Worm (Caenorhabditis elegans) whole organism, L4 larva: ENCODE data around the gene immp-1.

Source experiments
- D1046.2 ChIP-seq: fragments of 200-800 bp; sonication (Bioruptor generic); IDR thresholded peaks from 2 replicates; pipeline ENCODE4 v1.3.6; 2022; ENCODE audit warnings: missing genetic modification characterization, missing compliant biosample characterization
- F10B5.3 ChIP-seq: sonication (generic microtip); optimal IDR thresholded peaks from 2 replicates; lab custom pipeline; 2016; ENCODE audit warnings: mild to moderate bottlenecking, missing genetic modification characterization, missing compliant biosample characterization
- F26F4.8 ChIP-seq: fragments of 200-800 bp; sonication (Bioruptor generic); conservative IDR thresholded peaks from 2 replicates; pipeline ENCODE4 v1.3.6; 2022; ENCODE audit warnings: missing genetic modification characterization, missing compliant biosample characterization
- T26A8.4 ChIP-seq: fragments of 200-800 bp; sonication (Bioruptor generic); IDR thresholded peaks from 2 replicates; pipeline ENCODE4 v1.3.6; 2022; ENCODE audit warnings: missing genetic modification characterization, missing compliant biosample characterization
- aha-1 ChIP-seq: fragments of 150-350 bp; peaks from one replicate; lab custom pipeline; 2014; ENCODE audit warnings: missing biosample characterization, missing genetic modification characterization
- attf-4 ChIP-seq: sonication (generic microtip); optimal IDR thresholded peaks from 3 replicates; lab custom pipeline; 2017; ENCODE audit warnings: missing biosample characterization, missing genetic modification characterization
- ceh-32 ChIP-seq: sonication (generic microtip); optimal IDR thresholded peaks from 2 replicates; lab custom pipeline; 2016; ENCODE audit warnings: mild to moderate bottlenecking, missing genetic modification characterization, missing compliant biosample characterization; ENCODE audit not compliant: poor library complexity
- ceh-62 ChIP-seq: sonication (generic microtip); optimal IDR thresholded peaks from 2 replicates; lab custom pipeline; 2017; ENCODE audit warnings: missing biosample characterization, missing genetic modification characterization
- ceh-82 ChIP-seq: sonication (generic microtip); optimal IDR thresholded peaks from 2 replicates; lab custom pipeline; 2017; ENCODE audit warnings: missing biosample characterization, missing genetic modification characterization
- cey-2 ChIP-seq: sonication (generic microtip); optimal IDR thresholded peaks from 3 replicates; lab custom pipeline; 2017; ENCODE audit warnings: missing genetic modification characterization, mild to moderate bottlenecking, missing compliant biosample characterization, antibody characterized with exemption, borderline replicate concordance; ENCODE audit not compliant: insufficient read depth
- ctbp-1 ChIP-seq: fragments of 200-800 bp; sonication (Bioruptor generic); IDR thresholded peaks from 2 replicates; pipeline ENCODE4 v1.3.6; 2022; ENCODE audit warnings: missing genetic modification reagents, missing genetic modification characterization, missing compliant biosample characterization
- daf-16 ChIP-seq, 3 experiments: sonication (generic microtip); optimal IDR thresholded peaks; 2 replicates each; lab custom pipeline; 2016 to 2017; ENCODE audit warnings: missing genetic modification characterization in 3 of 3, missing genetic modification reagents in 3 of 3, mild to moderate bottlenecking in 2 of 3, missing compliant biosample characterization in 2 of 3, missing biosample characterization in 1 of 3, moderate library complexity in 1 of 3
- dpl-1 ChIP-seq: fragments of 150-350 bp; optimal IDR thresholded peaks from 2 replicates; lab custom pipeline; 2014; ENCODE audit warnings: missing biosample characterization, missing genetic modification reagents, missing genetic modification characterization
- dve-1 ChIP-seq: sonication (generic microtip); optimal IDR thresholded peaks from 2 replicates; lab custom pipeline; 2017; ENCODE audit warnings: antibody characterized with exemption, mild to moderate bottlenecking, missing genetic modification characterization, missing compliant biosample characterization; ENCODE audit not compliant: insufficient read depth
- fkh-10 ChIP-seq: fragments of 150-350 bp; optimal IDR thresholded peaks from 2 replicates; lab custom pipeline; 2014; ENCODE audit warnings: missing biosample characterization, missing genetic modification reagents, missing genetic modification characterization
- hif-1 ChIP-seq, 2 experiments: sonication (generic microtip); optimal IDR thresholded peaks; 2 replicates each; lab custom pipeline; 2016 to 2017; ENCODE audit warnings: missing compliant biosample characterization in 2 of 2, missing genetic modification characterization in 2 of 2, missing genetic modification reagents in 2 of 2, missing genotype in 2 of 2, mild to moderate bottlenecking in 1 of 2
- hlh-11 ChIP-seq: fragments of 200-800 bp; sonication (Bioruptor generic); optimal IDR thresholded peaks from 2 replicates; lab custom pipeline; 2018; ENCODE audit warnings: mild to moderate bottlenecking, missing genetic modification characterization, missing compliant biosample characterization
- lim-7 ChIP-seq: fragments of 200-800 bp; sonication (Bioruptor generic); IDR thresholded peaks from 2 replicates; pipeline ENCODE4 v1.3.6; 2022; ENCODE audit warnings: missing genetic modification characterization, missing compliant biosample characterization
- lin-1 ChIP-seq: fragments of 200-800 bp; sonication (Bioruptor generic); IDR thresholded peaks from 2 replicates; pipeline ENCODE4 v1.3.6; 2022; ENCODE audit warnings: missing genetic modification reagents, missing genetic modification characterization, missing compliant biosample characterization
- lin-13 ChIP-seq: fragments of 150-350 bp; optimal IDR thresholded peaks from 2 replicates; lab custom pipeline; 2014; ENCODE audit warnings: missing biosample characterization, missing genetic modification reagents, missing genetic modification characterization
- lin-29 ChIP-seq: fragments of 200-800 bp; sonication (Bioruptor generic); IDR thresholded peaks from 2 replicates; pipeline ENCODE4 v1.3.6; 2022; ENCODE audit warnings: missing genetic modification reagents, missing genetic modification characterization, missing compliant biosample characterization
- lin-38 ChIP-seq: fragments of 200-800 bp; sonication (Bioruptor generic); IDR thresholded peaks from 2 replicates; pipeline ENCODE4 v1.3.6; 2022; ENCODE audit warnings: missing genetic modification reagents, missing genetic modification characterization, missing compliant biosample characterization
- lir-3 ChIP-seq: sonication (generic microtip); optimal IDR thresholded peaks from 2 replicates; lab custom pipeline; 2016; ENCODE audit warnings: mild to moderate bottlenecking, missing genetic modification characterization, missing compliant biosample characterization
- lsy-2 ChIP-seq, 2 experiments: fragments of 150-350 bp in 1 of 2; sonication (generic microtip) in 1 of 2; optimal IDR thresholded peaks; 2 replicates each; lab custom pipeline; 2014 to 2017; ENCODE audit warnings: missing biosample characterization in 2 of 2, missing genetic modification characterization in 2 of 2
- madf-9 ChIP-seq: fragments of 200-800 bp; sonication (Bioruptor generic); conservative IDR thresholded peaks from 2 replicates; pipeline ENCODE4 v1.3.6; 2022; ENCODE audit warnings: missing genetic modification reagents, missing genetic modification characterization, missing compliant biosample characterization
- mep-1 ChIP-seq: fragments of 150-350 bp; sonication (generic microtip); optimal IDR thresholded peaks from 3 replicates; lab custom pipeline; 2014; ENCODE audit warnings: missing biosample characterization, missing genetic modification characterization
- nhr-10 ChIP-seq: fragments of 150-350 bp; optimal IDR thresholded peaks from 2 replicates; lab custom pipeline; 2014; ENCODE audit warnings: missing biosample characterization, missing genetic modification characterization
- nhr-11 ChIP-seq: fragments of 150-350 bp; optimal IDR thresholded peaks from 2 replicates; lab custom pipeline; 2014; ENCODE audit warnings: missing biosample characterization, missing genetic modification characterization
- nhr-25 ChIP-seq: sonication (generic microtip); optimal IDR thresholded peaks from 2 replicates; lab custom pipeline; 2017; ENCODE audit warnings: missing genetic modification characterization, mild to moderate bottlenecking, missing compliant biosample characterization, antibody characterized with exemption, moderate library complexity, borderline replicate concordance; ENCODE audit not compliant: insufficient read depth
- nhr-41 ChIP-seq: fragments of 200-800 bp; sonication (Bioruptor generic); IDR thresholded peaks from 2 replicates; pipeline ENCODE4 v1.3.6; 2022; ENCODE audit warnings: missing genetic modification reagents, missing genetic modification characterization, missing compliant biosample characterization
- nhr-6 ChIP-seq: fragments of 150-350 bp; optimal IDR thresholded peaks from 2 replicates; lab custom pipeline; 2014; ENCODE audit warnings: missing biosample characterization, missing genetic modification characterization
- nhr-76 ChIP-seq: fragments of 150-350 bp; optimal IDR thresholded peaks from 2 replicates; lab custom pipeline; 2014; ENCODE audit warnings: missing biosample characterization, missing genetic modification characterization
- php-3 ChIP-seq: fragments of 200-800 bp; sonication (Bioruptor generic); IDR thresholded peaks from 2 replicates; pipeline ENCODE4 v1.3.6; 2022; ENCODE audit warnings: missing genetic modification reagents, missing genetic modification characterization, missing compliant biosample characterization
- sdz-12 ChIP-seq: fragments of 200-800 bp; sonication (Bioruptor generic); optimal IDR thresholded peaks from 2 replicates; lab custom pipeline; 2018; ENCODE audit warnings: mild to moderate bottlenecking, missing genetic modification characterization, missing compliant biosample characterization
- set-16 ChIP-seq: fragments of 200-800 bp; sonication (Bioruptor generic); IDR thresholded peaks from 2 replicates; pipeline ENCODE4 v1.3.6; 2022; ENCODE audit warnings: missing genetic modification reagents, missing genetic modification characterization, missing compliant biosample characterization
- spr-3 ChIP-seq: fragments of 200-800 bp; sonication (Bioruptor generic); optimal IDR thresholded peaks from 2 replicates; lab custom pipeline; 2018; ENCODE audit warnings: mild to moderate bottlenecking, missing genetic modification characterization, missing compliant biosample characterization
- tag-97 ChIP-seq: fragments of 200-800 bp; sonication (Bioruptor generic); IDR thresholded peaks from 2 replicates; pipeline ENCODE4 v1.3.6; 2022; ENCODE audit warnings: missing genetic modification characterization, missing compliant biosample characterization
- zag-1 ChIP-seq: fragments of 150-350 bp; optimal IDR thresholded peaks from 2 replicates; lab custom pipeline; 2014; ENCODE audit warnings: missing biosample characterization, missing genetic modification characterization
- zfp-2 ChIP-seq: sonication (generic microtip); optimal IDR thresholded peaks from 2 replicates; lab custom pipeline; 2016; ENCODE audit warnings: mild to moderate bottlenecking, missing genetic modification characterization, missing compliant biosample characterization

The immp-1 gene

ce11 chrIII:11823260-11823659 is 48.5 kb downstream of the immp-1 start, which contains the start of gene C18D11.3 (continued):
- TF ChIP-seq nhr-25 (tag; lab: Kevin White, UChicago) (peak; percentile 15), php-3 (peak; percentile 57; the same call in 1 of the 2 replicates), nhr-41 (no peak), T26A8.4 (GFP tag; lab: Robert Waterston, UW) (peak; percentile 63), lin-1 (GFP tag; lab: Robert Waterston, UW) (no peak), zag-1 (tag; lab: Kevin White, UChicago) (no peak), F10B5.3 (tag; lab: Kevin White, UChicago) (no peak), lir-3 (tag; lab: Kevin White, UChicago) (no peak), ceh-32 (tag; lab: Kevin White, UChicago) (no peak), nhr-76 (tag; lab: Kevin White, UChicago) (no peak), aha-1 (tag; lab: Kevin White, UChicago) (peak; percentile 99), lin-29 (GFP tag; lab: Robert Waterston, UW) (0 out of 2 replicates have a peak, but pooled peaks have one; percentile 48), spr-3 (GFP tag; lab: Kevin White, UChicago) (no peak), F26F4.8 (no peak), attf-4 (tag; lab: Kevin White, UChicago) (no peak), nhr-11 (tag; lab: Kevin White, UChicago) (peak; percentile 83), lin-38 (GFP tag; lab: Robert Waterston, UW) (peak; percentile 83), mep-1 (tag; lab: Kevin White, UChicago) (peak; percentile 90), ctbp-1 (GFP tag; lab: Robert Waterston, UW) (no peak), lin-13 (GFP tag; lab: Kevin White, UChicago) (peak; percentile 88), cey-2 (no peak), hlh-11 (peak; percentile 99), daf-16 (GFP tag; optimal IDR thresholded peaks at IDR 0.05; lab: Kevin White, UChicago) (peak in 1 of 2 experiments; percentile 38), daf-16 (tag; optimal IDR thresholded peaks at IDR 0.05; lab: Kevin White, UChicago) (peak; percentile 99), nhr-10 (tag; lab: Kevin White, UChicago) (no peak), tag-97 (GFP tag; lab: Robert Waterston, UW) (no peak), lim-7 (GFP tag; lab: Robert Waterston, UW) (no peak; the same call in 1 of the 2 replicates), zfp-2 (tag; lab: Kevin White, UChicago) (no peak), fkh-10 (GFP tag; lab: Kevin White, UChicago) (peak; percentile 27), nhr-6 (tag; lab: Kevin White, UChicago) (peak; percentile 35), ceh-62 (tag; lab: Kevin White, UChicago) (no peak), madf-9 (GFP tag; lab: Robert Waterston, UW) (peak; percentile 55; the same call in 1 of the 2 replicates), sdz-12 (GFP tag; lab: Kevin White, UChicago) (no peak), dpl-1 (GFP tag; lab: Kevin White, UChicago) (peak; percentile 77), hif-1 (tag; optimal IDR thresholded peaks at IDR 0.05; lab: Kevin White, UChicago) (peak in 1 of 2 experiments; percentile 76), ceh-82 (tag; lab: Kevin White, UChicago) (no peak), lsy-2 (tag; optimal IDR thresholded peaks at IDR 0.05; lab: Kevin White, UChicago) (peak; percentile 87 to 98), dve-1 (tag; lab: Kevin White, UChicago) (peak; percentile 88)
- TF ChIP-seq, all 104 proteins: peak for 44

- TF ChIP-seq D1046.2 (GFP tag; lab: Robert Waterston, UW) = no peak
- peak; percentile 61; the same call in 1 of the 2 replicates for TF ChIP-seq set-16 (GFP tag; lab: Robert Waterston, UW)
- TF ChIP-seq, all 104 proteins: peak for 1
Measured at ce11 chrIII:11824088-11824487, 49.3 kb downstream of the immp-1 start.
